Fruit fly (Drosophila melanogaster) whole organism, adult: ENCODE data around the gene tmod.

Experiments used
- CG12768 ChIP-seq: fragments of 200-800 bp; sonication (Bioruptor generic); optimal IDR thresholded peaks from 2 replicates; lab custom pipeline; 2017; ENCODE audit warnings: missing biosample characterization, missing genetic modification characterization, mild to moderate bottlenecking, moderate library complexity, missing genetic modification reagents
- CG14711 ChIP-seq: fragments of 200-800 bp; sonication (Bioruptor generic); optimal IDR thresholded peaks from 2 replicates; lab custom pipeline; 2018; ENCODE audit warnings: missing biosample characterization, mild to moderate bottlenecking, missing genetic modification characterization, moderate library complexity
- CG33017 ChIP-seq: fragments of 200-800 bp; sonication (Bioruptor generic); optimal IDR thresholded peaks from 2 replicates; lab custom pipeline; 2018; ENCODE audit warnings: missing biosample characterization, mild to moderate bottlenecking, missing genetic modification characterization, moderate library complexity
- Hr96 ChIP-seq: fragments of 200-800 bp; sonication (Bioruptor generic); optimal IDR thresholded peaks from 2 replicates; lab custom pipeline; 2016; ENCODE audit warnings: missing biosample characterization, missing genetic modification characterization
- Mnt ChIP-seq: fragments of 200-800 bp; sonication (Bioruptor generic); optimal IDR thresholded peaks from 2 replicates; lab custom pipeline; 2016; ENCODE audit warnings: missing biosample characterization, mild to moderate bottlenecking, missing genetic modification characterization
- bab1 ChIP-seq: fragments of 200-800 bp; sonication (Bioruptor generic); optimal IDR thresholded peaks from 3 replicates; lab custom pipeline; 2019; ENCODE audit warnings: missing biosample characterization, mild to moderate bottlenecking, missing genetic modification characterization, moderate library complexity
- kay ChIP-seq: fragments of 200-800 bp; sonication (Bioruptor generic); peaks from one replicate; lab custom pipeline; 2016; ENCODE audit warnings: missing biosample characterization, missing genetic modification characterization, borderline replicate concordance

- TF ChIP-seq CG14711 (tag; lab: Kevin White, UChicago) (no peak), bab1 (GFP tag; lab: Kevin White, UChicago) (no peak), CG33017 (tag; lab: Kevin White, UChicago) (no peak), Hr96 (GFP tag; lab: Kevin White, UChicago) (no peak), Mnt (no peak), CG12768 (GFP tag; lab: Kevin White, UChicago) (no peak), kay (GFP tag; lab: Kevin White, UChicago) (no peak)
These were observed 27.7 kb downstream of the tmod start, which contains the start of gene CG34155 for dm6 chr3R:30560070-30560469.
